Worm (Caenorhabditis elegans) whole organism, L2 larva: ENCODE measurements around the gene T06E4.21.

Source experiments
- ama-1 ChIP-seq: fragments of 150-350 bp; optimal IDR thresholded peaks from 2 replicates; lab custom pipeline; 2018; ENCODE audit warnings: inconsistent platforms
- mbf-1 ChIP-seq: sonication (generic microtip); optimal IDR thresholded peaks from 2 replicates; lab custom pipeline; 2017; ENCODE audit warnings: missing biosample characterization, missing genetic modification characterization
- nhr-11 ChIP-seq: fragments of 150-350 bp; optimal IDR thresholded peaks from 2 replicates; lab custom pipeline; 2014; ENCODE audit warnings: missing biosample characterization, missing genetic modification characterization
- nhr-25 ChIP-seq: fragments of 150-350 bp; sonication (generic microtip); optimal IDR thresholded peaks from 3 replicates; lab custom pipeline; 2014; ENCODE audit warnings: missing biosample characterization, missing genetic modification characterization
- nhr-6 ChIP-seq: fragments of 150-350 bp; optimal IDR thresholded peaks from 2 replicates; lab custom pipeline; 2014; ENCODE audit warnings: missing biosample characterization, missing genetic modification characterization
- skn-1 ChIP-seq: sonication (generic microtip); optimal IDR thresholded peaks from 2 replicates; lab custom pipeline; 2017; ENCODE audit warnings: missing biosample characterization, missing genetic modification characterization
- unc-39 ChIP-seq: fragments of 150-350 bp; optimal IDR thresholded peaks from 2 replicates; lab custom pipeline; 2014; ENCODE audit warnings: missing biosample characterization, missing genetic modification characterization
- unc-55 ChIP-seq: fragments of 150-350 bp; sonication (generic microtip); optimal IDR thresholded peaks from 3 replicates; lab custom pipeline; 2014; ENCODE audit warnings: missing biosample characterization, missing genetic modification reagents, missing genetic modification characterization
- unc-62 ChIP-seq: fragments of 150-350 bp; optimal IDR thresholded peaks from 2 replicates; lab custom pipeline; 2014; ENCODE audit warnings: missing biosample characterization, missing genetic modification reagents, missing genetic modification characterization

DNA sequence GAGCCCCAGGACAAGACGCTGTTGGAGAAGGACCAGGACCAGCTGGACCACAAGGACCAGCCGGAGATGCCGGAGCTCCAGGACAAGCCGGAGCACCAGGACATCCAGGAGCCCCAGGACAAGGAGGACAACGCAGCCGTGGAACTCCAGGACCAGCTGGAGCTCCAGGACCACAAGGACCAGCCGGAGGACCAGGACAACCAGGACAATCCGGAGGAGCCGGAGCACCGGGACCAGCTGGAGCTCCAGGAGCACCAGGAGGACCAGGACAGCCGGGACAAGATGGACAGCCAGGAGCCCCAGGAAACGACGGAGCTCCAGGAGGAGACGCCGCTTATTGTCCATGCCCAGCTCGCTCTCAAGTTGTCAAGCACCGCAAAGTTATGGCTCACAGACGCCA, 20.9 kb upstream of the T06E4.21 start:
- TF ChIP-seq nhr-25 (no peak), mbf-1 (tag; lab: Kevin White, UChicago) (no peak), unc-39 (tag; lab: Kevin White, UChicago) (no peak), unc-55 (no peak), nhr-6 (tag; lab: Kevin White, UChicago) (no peak), nhr-11 (tag; lab: Kevin White, UChicago) (no peak), skn-1 (tag; lab: Kevin White, UChicago) (no peak), unc-62 (no peak), ama-1 (no peak)
